Worm (Caenorhabditis elegans) whole organism, L2 larva: ENCODE results near the gene F01G10.5.

ENCODE experiments used
- C34F6.9 ChIP-seq: fragments of 150-350 bp; optimal IDR thresholded peaks from 2 replicates; lab custom pipeline; 2014; ENCODE audit warnings: missing biosample characterization, missing genetic modification characterization
- F13H6.1 ChIP-seq: sonication (generic microtip); optimal IDR thresholded peaks from 2 replicates; lab custom pipeline; 2016; ENCODE audit warnings: missing genetic modification characterization, missing compliant biosample characterization
- R02D3.7 ChIP-seq: fragments of 150-350 bp; optimal IDR thresholded peaks from 2 replicates; lab custom pipeline; 2014; ENCODE audit warnings: missing biosample characterization, missing genetic modification characterization
- ZK546.5 ChIP-seq: sonication (generic microtip); optimal IDR thresholded peaks from 2 replicates; lab custom pipeline; 2017; ENCODE audit warnings: missing biosample characterization, missing genetic modification characterization
- alr-1 ChIP-seq: fragments of 150-350 bp; optimal IDR thresholded peaks from 2 replicates; lab custom pipeline; 2014; ENCODE audit warnings: missing biosample characterization, missing genetic modification characterization
- aly-2 ChIP-seq: fragments of 150-350 bp; optimal IDR thresholded peaks from 2 replicates; lab custom pipeline; 2014; ENCODE audit warnings: missing biosample characterization, missing genetic modification characterization
- ama-1 ChIP-seq: fragments of 150-350 bp; optimal IDR thresholded peaks from 2 replicates; lab custom pipeline; 2018; ENCODE audit warnings: inconsistent platforms
- blmp-1 ChIP-seq: sonication (generic microtip); optimal IDR thresholded peaks from 2 replicates; lab custom pipeline; 2017; ENCODE audit warnings: missing genetic modification characterization, mild to moderate bottlenecking, missing compliant biosample characterization, antibody characterized with exemption, moderate library complexity; ENCODE audit not compliant: insufficient read depth
- ceh-82 ChIP-seq: fragments of 150-350 bp; optimal IDR thresholded peaks from 2 replicates; lab custom pipeline; 2014; ENCODE audit warnings: missing biosample characterization, missing genetic modification characterization
- crh-2 ChIP-seq: sonication (generic microtip); optimal IDR thresholded peaks from 2 replicates; lab custom pipeline; 2017; ENCODE audit warnings: missing biosample characterization, missing genetic modification characterization
- dmd-4 ChIP-seq: sonication (generic microtip); optimal IDR thresholded peaks from 2 replicates; lab custom pipeline; 2017; ENCODE audit warnings: missing biosample characterization, missing genetic modification characterization
- egl-27 ChIP-seq: sonication (generic microtip); optimal IDR thresholded peaks from 3 replicates; lab custom pipeline; 2017; ENCODE audit warnings: missing biosample characterization, missing genetic modification reagents, missing genetic modification characterization
- elt-1 ChIP-seq: fragments of 150-350 bp; optimal IDR thresholded peaks from 2 replicates; lab custom pipeline; 2014; ENCODE audit warnings: missing biosample characterization, missing genetic modification characterization
- fos-1 ChIP-seq: fragments of 150-350 bp; optimal IDR thresholded peaks from 2 replicates; lab custom pipeline; 2014; ENCODE audit warnings: missing biosample characterization, missing genetic modification characterization
- gmeb-1 ChIP-seq: fragments of 150-350 bp; optimal IDR thresholded peaks from 2 replicates; lab custom pipeline; 2014; ENCODE audit warnings: missing biosample characterization, missing genetic modification characterization
- lin-13 ChIP-seq: fragments of 150-350 bp; optimal IDR thresholded peaks from 2 replicates; lab custom pipeline; 2014; ENCODE audit warnings: missing biosample characterization, missing genetic modification reagents, missing genetic modification characterization
- lsy-2 ChIP-seq, 2 experiments: fragments of 150-350 bp in 1 of 2; sonication (generic microtip) in 1 of 2; optimal IDR thresholded peaks; 2 replicates each; lab custom pipeline; 2014 to 2017; ENCODE audit warnings: missing biosample characterization in 2 of 2, missing genetic modification characterization in 2 of 2
- mab-5 ChIP-seq: fragments of 150-350 bp; optimal IDR thresholded peaks from 2 replicates; lab custom pipeline; 2014; ENCODE audit warnings: missing biosample characterization, missing genetic modification characterization
- mbf-1 ChIP-seq: sonication (generic microtip); optimal IDR thresholded peaks from 2 replicates; lab custom pipeline; 2017; ENCODE audit warnings: missing biosample characterization, missing genetic modification characterization
- mdl-1 ChIP-seq, 2 experiments: fragments of 150-350 bp in 1 of 2; sonication (generic microtip) in 1 of 2; optimal IDR thresholded peaks; 2 replicates each; lab custom pipeline; 2017; ENCODE audit warnings: missing biosample characterization in 2 of 2, missing genetic modification characterization in 2 of 2
- nhr-10 ChIP-seq: sonication (generic microtip); optimal IDR thresholded peaks from 2 replicates; lab custom pipeline; 2017; ENCODE audit warnings: missing biosample characterization, missing genetic modification characterization
- nhr-11 ChIP-seq: fragments of 150-350 bp; optimal IDR thresholded peaks from 2 replicates; lab custom pipeline; 2014; ENCODE audit warnings: missing biosample characterization, missing genetic modification characterization
- nhr-129 ChIP-seq: fragments of 150-350 bp; optimal IDR thresholded peaks from 2 replicates; lab custom pipeline; 2014; ENCODE audit warnings: missing biosample characterization, missing genetic modification characterization
- nhr-21 ChIP-seq: fragments of 150-350 bp; optimal IDR thresholded peaks from 2 replicates; lab custom pipeline; 2014; ENCODE audit warnings: missing biosample characterization, missing genetic modification characterization
- nhr-23 ChIP-seq: fragments of 150-350 bp; optimal IDR thresholded peaks from 2 replicates; lab custom pipeline; 2014; ENCODE audit warnings: missing biosample characterization, missing genetic modification reagents, missing genetic modification characterization
- nhr-25 ChIP-seq: fragments of 150-350 bp; sonication (generic microtip); optimal IDR thresholded peaks from 3 replicates; lab custom pipeline; 2014; ENCODE audit warnings: missing biosample characterization, missing genetic modification characterization
- nhr-6 ChIP-seq: fragments of 150-350 bp; optimal IDR thresholded peaks from 2 replicates; lab custom pipeline; 2014; ENCODE audit warnings: missing biosample characterization, missing genetic modification characterization
- nhr-77 ChIP-seq: fragments of 150-350 bp; optimal IDR thresholded peaks from 2 replicates; lab custom pipeline; 2014; ENCODE audit warnings: missing biosample characterization, missing genetic modification characterization
- peb-1 ChIP-seq: fragments of 150-350 bp; optimal IDR thresholded peaks from 2 replicates; lab custom pipeline; 2014; ENCODE audit warnings: missing biosample characterization, missing genetic modification characterization
- sma-3 ChIP-seq: sonication (generic microtip); optimal IDR thresholded peaks from 2 replicates; lab custom pipeline; 2016; ENCODE audit warnings: missing genetic modification reagents, missing genetic modification characterization, missing compliant biosample characterization
- sma-9 ChIP-seq, 2 experiments: fragments of 150-350 bp in 1 of 2; sonication (generic microtip) in 1 of 2; optimal IDR thresholded peaks; 2 replicates each; lab custom pipeline; 2014 to 2016; ENCODE audit warnings: missing genetic modification characterization in 2 of 2, mild to moderate bottlenecking in 1 of 2, missing biosample characterization in 1 of 2, missing compliant biosample characterization in 1 of 2, missing genetic modification reagents in 1 of 2, moderate library complexity in 1 of 2
- snpc-4 ChIP-seq: fragments of 150-350 bp; optimal IDR thresholded peaks from 2 replicates; lab custom pipeline; 2014; ENCODE audit warnings: missing biosample characterization, missing genetic modification characterization
- zag-1 ChIP-seq: fragments of 150-350 bp; optimal IDR thresholded peaks from 2 replicates; lab custom pipeline; 2014; ENCODE audit warnings: missing biosample characterization, missing genetic modification characterization
- ztf-1 ChIP-seq: fragments of 200-800 bp; sonication (Bioruptor generic); conservative IDR thresholded peaks from 2 replicates; pipeline ENCODE4 v1.3.6; 2022; ENCODE audit warnings: missing genetic modification characterization, missing compliant biosample characterization
- ztf-11 ChIP-seq: sonication (generic microtip); optimal IDR thresholded peaks from 2 replicates; lab custom pipeline; 2017; ENCODE audit warnings: missing biosample characterization, missing genetic modification characterization
- ztf-4 ChIP-seq: fragments of 150-350 bp; optimal IDR thresholded peaks from 2 replicates; lab custom pipeline; 2014; ENCODE audit warnings: missing biosample characterization, missing genetic modification characterization

F01G10.5 gene

DNA sequence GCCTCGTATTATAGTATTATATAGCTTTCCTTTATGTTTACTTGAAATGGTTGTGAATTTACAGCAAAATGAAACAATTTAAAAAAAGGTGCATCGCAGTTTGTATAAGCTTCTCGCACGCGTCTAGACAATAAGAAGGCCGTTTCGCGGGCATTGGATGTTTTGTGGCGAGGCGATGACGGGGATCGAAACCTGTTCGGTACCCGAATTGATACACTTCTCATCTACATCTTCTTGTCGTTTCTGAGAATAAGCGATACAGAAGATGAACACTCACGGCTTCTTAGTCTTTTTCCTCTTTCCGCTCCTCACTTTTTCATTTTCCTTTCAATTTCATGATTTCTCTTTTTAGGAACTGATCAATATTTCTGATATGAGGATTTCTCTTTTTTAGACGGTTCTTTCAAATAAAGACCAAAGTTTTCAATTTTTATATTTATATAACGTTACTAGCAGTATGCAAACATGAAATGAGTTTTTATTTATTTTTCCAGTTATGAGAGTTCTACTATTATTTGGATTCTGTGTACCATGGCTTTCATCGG is 14.9 kb upstream of the F01G10.5 start, which contains the start of gene F01G10.10:
Gene F01G10.10, plus strand, starts transcription at position 495 of the 545 bp plus-strand sequence.
- TF ChIP-seq lsy-2 (tag; optimal IDR thresholded peaks at IDR 0.05; lab: Kevin White, UChicago) (peak in 1 of 2 experiments; percentile 36), snpc-4 (no peak), ZK546.5 (tag; lab: Kevin White, UChicago) (no peak), nhr-25 (peak; percentile 45), ama-1 (lab: Kevin White, UChicago) (no peak), R02D3.7 (tag; lab: Kevin White, UChicago) (no peak), peb-1 (no peak), sma-3 (GFP tag; lab: Kevin White, UChicago) (peak; percentile 26), mab-5 (tag; lab: Kevin White, UChicago) (no peak), blmp-1 (tag; lab: Kevin White, UChicago) (peak; percentile 77), mbf-1 (tag; lab: Kevin White, UChicago) (no peak), crh-2 (tag; lab: Kevin White, UChicago) (peak; percentile 61)

DNA sequence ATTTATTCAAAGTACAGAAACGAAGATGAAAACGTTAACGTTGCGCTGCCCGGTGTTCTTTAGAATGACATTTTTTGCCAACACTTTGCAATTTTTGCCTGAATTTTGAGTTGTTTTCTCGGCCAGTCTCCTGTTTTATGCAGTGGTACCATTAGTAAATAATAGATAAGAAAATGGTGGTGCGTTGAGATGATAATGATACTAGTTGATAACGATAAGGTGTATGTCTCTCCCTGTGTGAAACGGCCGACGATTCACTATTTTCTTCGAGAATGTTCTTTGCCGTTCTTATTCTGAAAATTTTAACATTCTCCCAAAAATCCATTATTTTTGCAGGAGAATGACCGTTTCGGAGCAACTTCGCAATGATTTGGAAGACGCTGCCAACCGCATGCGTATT is 12.4 kb upstream of the F01G10.5 start, which contains the start of gene tkt-1:
Gene tkt-1, plus strand, starts transcription at position 337 of the 400 bp plus-strand sequence.
- TF ChIP-seq sma-9 (GFP tag; optimal IDR thresholded peaks at IDR 0.05; lab: Kevin White, UChicago) (peak; percentile 28), sma-9 (tag; optimal IDR thresholded peaks at IDR 0.05; lab: Kevin White, UChicago) (no peak), nhr-77 (tag; lab: Kevin White, UChicago) (no peak), crh-2 (tag; lab: Kevin White, UChicago) (peak; percentile 81), fos-1 (peak; percentile 79), ceh-82 (tag; lab: Kevin White, UChicago) (no peak)

DNA sequence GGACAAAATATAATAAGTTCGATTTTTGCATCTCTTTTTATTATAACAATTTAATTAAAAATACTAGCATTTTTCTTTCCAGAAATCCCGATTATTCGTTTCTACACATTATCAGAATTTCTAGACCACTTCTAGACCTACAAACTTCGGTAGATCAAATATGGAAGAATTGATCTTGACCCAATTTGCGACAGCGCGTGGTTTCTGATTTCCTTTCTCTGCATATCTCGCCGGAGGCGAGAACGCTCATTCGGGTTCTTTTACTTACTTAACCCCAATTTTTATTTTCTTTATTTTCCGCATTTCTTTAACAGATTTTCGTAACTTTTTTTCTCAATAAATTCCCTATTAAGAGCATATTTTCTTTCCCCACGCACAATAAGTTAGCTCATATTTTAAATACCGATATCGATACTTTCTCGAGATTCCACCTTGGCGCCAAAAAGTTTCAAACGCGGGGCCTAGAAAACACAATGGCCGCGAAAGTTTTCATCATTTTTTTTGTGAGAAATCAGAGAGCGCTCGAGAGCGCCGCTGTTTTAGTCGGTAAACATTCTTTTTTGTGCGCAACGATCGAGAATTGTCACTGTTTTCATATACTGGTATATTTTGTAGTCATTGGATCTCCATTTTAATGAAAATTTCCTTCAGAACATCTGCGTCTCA is 11.7 kb upstream of the F01G10.5 start:
- TF ChIP-seq nhr-11: no peak
- no peak for TF ChIP-seq zag-1
- TF ChIP-seq gmeb-1 (tag; lab: Kevin White, UChicago): peak; percentile 79
- peak; percentile 25 for TF ChIP-seq lin-13 (GFP tag; lab: Kevin White, UChicago)
- TF ChIP-seq ztf-4 (tag; lab: Kevin White, UChicago): no peak
- TF ChIP-seq crh-2 (tag; lab: Kevin White, UChicago): peak; percentile 24
- peak; percentile 68 for TF ChIP-seq nhr-129 (tag; lab: Kevin White, UChicago)
- peak in 1 of 2 experiments; percentile 41 for TF ChIP-seq lsy-2 (tag; optimal IDR thresholded peaks at IDR 0.05; lab: Kevin White, UChicago)

DNA sequence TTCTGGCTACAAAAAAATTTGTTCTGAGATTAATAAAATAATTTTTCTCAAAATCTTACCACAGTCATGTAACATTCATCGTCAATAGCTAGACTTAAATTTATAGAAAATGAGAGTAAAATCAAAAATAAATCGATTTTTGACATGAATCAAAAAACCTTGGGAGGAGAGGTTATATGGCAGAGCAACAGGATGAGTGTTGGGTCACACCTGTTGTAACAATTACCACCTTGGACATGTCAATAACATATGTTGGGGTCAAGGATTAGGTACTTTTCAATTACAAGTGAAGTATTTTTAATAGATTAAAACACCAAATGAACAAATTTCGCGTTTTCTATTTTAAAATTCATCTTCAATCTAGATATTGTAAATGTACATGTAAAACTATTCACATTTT is 10.8 kb upstream of the F01G10.5 start, which contains the start of gene lipl-7:
Gene lipl-7, minus strand, starts transcription at position 165 of the 400 bp plus-strand sequence.
- TF ChIP-seq fos-1 (no peak), nhr-21 (tag; lab: Kevin White, UChicago) (no peak), nhr-129 (tag; lab: Kevin White, UChicago) (no peak), gmeb-1 (tag; lab: Kevin White, UChicago) (no peak), mab-5 (tag; lab: Kevin White, UChicago) (no peak), ztf-11 (tag; lab: Kevin White, UChicago) (no peak), snpc-4 (no peak), C34F6.9 (tag; lab: Kevin White, UChicago) (no peak), elt-1 (tag; lab: Kevin White, UChicago) (no peak), alr-1 (tag; lab: Kevin White, UChicago) (no peak), nhr-11 (no peak), nhr-23 (tag; lab: Kevin White, UChicago) (no peak), egl-27 (tag; lab: Kevin White, UChicago) (no peak), dmd-4 (tag; lab: Kevin White, UChicago) (no peak), sma-3 (GFP tag; lab: Kevin White, UChicago) (no peak), mdl-1 (tag; optimal IDR thresholded peaks at IDR 0.05; lab: Kevin White, UChicago) (no peak), aly-2 (tag; lab: Kevin White, UChicago) (no peak), F13H6.1 (no peak)

DNA sequence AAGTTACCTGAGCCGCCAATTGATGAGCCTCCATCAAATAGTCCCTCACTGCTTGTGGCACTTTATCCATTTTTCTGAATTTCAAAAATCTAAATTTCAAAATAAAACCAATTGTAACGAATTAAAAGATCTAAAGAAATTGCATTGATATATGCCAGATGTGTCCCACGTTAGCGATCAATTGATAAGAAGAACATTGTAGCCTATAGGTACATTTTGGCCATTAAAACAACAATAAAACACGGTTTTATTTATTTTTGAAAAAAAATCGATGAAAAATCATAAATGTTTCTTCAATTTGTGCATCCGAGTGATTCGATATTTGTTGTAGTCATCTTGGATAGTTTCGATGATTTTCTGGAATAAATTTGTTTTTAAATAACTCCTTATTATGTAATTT is 8.2 kb upstream of the F01G10.5 start, which contains the start of gene ech-8:
Gene ech-8, minus strand, starts transcription at position 132 of the 400 bp plus-strand sequence.
- TF ChIP-seq elt-1 (tag; lab: Kevin White, UChicago) (no peak), crh-2 (tag; lab: Kevin White, UChicago) (peak; percentile 31), nhr-23 (tag; lab: Kevin White, UChicago) (no peak), dmd-4 (tag; lab: Kevin White, UChicago) (no peak), nhr-6 (tag; lab: Kevin White, UChicago) (no peak), peb-1 (no peak), lsy-2 (tag; optimal IDR thresholded peaks at IDR 0.05; lab: Kevin White, UChicago) (no peak), ztf-1 (no peak), nhr-25 (no peak), nhr-10 (no peak), fos-1 (peak; percentile 20)
